Worm (Caenorhabditis elegans): ENCODE results near the gene srd-47.
"Not testable (repeated sequence)": the region's sequence is repeated elsewhere in the genome, so short reads cannot be mapped to it uniquely, and the experiment has no call there.

Gene srd-47

ce11 chrX:12296392-12296791 lies 37.0 kb upstream of the srd-47 start, which contains the start of gene W06D11.2:
Gene W06D11.2, minus strand, starts transcription at chrX:12296730.
- TF ChIP-seq lsy-12 (tag; optimal IDR thresholded peaks at IDR 0.05) = no peak
- TF ChIP-seq fkh-2 (tag; optimal IDR thresholded peaks at IDR 0.05) = no peak
- TF ChIP-seq nhr-23 (tag; optimal IDR thresholded peaks at IDR 0.05) = no peak
- TF ChIP-seq nhr-77 (tag; optimal IDR thresholded peaks at IDR 0.05) = no peak
- TF ChIP-seq ztf-11 (tag; optimal IDR thresholded peaks at IDR 0.05) = no peak

ce11 chrX:12298324-12298723 lies 35.1 kb upstream of the srd-47 start, which contains the start of gene W06D11.3:
Gene W06D11.3, plus strand, starts transcription at chrX:12298683.
- TF ChIP-seq ZK546.5 (tag; optimal IDR thresholded peaks at IDR 0.05) (no peak), eor-1 (tag; optimal IDR thresholded peaks at IDR 0.05) (no peak), fkh-10 (GFP tag; optimal IDR thresholded peaks at IDR 0.05) (no peak), lin-39 (tag; optimal IDR thresholded peaks at IDR 0.05) (no peak)

- TF ChIP-seq pha-4 (tag; optimal IDR thresholded peaks at IDR 0.05) (no peak), ztf-4 (tag; optimal IDR thresholded peaks at IDR 0.05) (no peak), zag-1 (tag; optimal IDR thresholded peaks at IDR 0.05) (no peak), egl-5 (tag; optimal IDR thresholded peaks at IDR 0.05) (no peak), lsy-12 (tag; optimal IDR thresholded peaks at IDR 0.05) (no peak), snpc-4 (tag; optimal IDR thresholded peaks at IDR 0.05) (no peak)
Observed at ce11 chrX:12299834-12300233, 33.6 kb upstream of the srd-47 start, which contains the start of gene W06D11.5. Gene W06D11.5, plus strand, starts transcription at chrX:12300134.

ce11 chrX:12302755-12303154 lies 30.7 kb upstream of the srd-47 start, which contains the start of gene dot-1.3:
Gene dot-1.3, minus strand, starts transcription at chrX:12302855.
- not testable (repeated sequence) for TF ChIP-seq hmg-11, lin-39, pha-4 (tag; optimal IDR thresholded peaks at IDR 0.05)

- TF ChIP-seq mdl-1 (tag; optimal IDR thresholded peaks at IDR 0.05) = no peak
- TF ChIP-seq nhr-11 (tag; optimal IDR thresholded peaks at IDR 0.05) = no peak
- no peak for TF ChIP-seq egl-5 (tag; optimal IDR thresholded peaks at IDR 0.05)
- no peak for TF ChIP-seq nhr-43 (tag; optimal IDR thresholded peaks at IDR 0.05; ENCODE audit: poor library complexity, severe bottlenecking)
- no peak for TF ChIP-seq unc-39 (tag; optimal IDR thresholded peaks at IDR 0.05)
- TF ChIP-seq pha-4 (tag; optimal IDR thresholded peaks at IDR 0.05) = no peak
- TF ChIP-seq unc-62 (GFP tag; optimal IDR thresholded peaks at IDR 0.05) = no peak
- TF ChIP-seq pqm-1 (tag; optimal IDR thresholded peaks at IDR 0.05) = no peak
- TF ChIP-seq ceh-28 (tag; optimal IDR thresholded peaks at IDR 0.05) = no peak
- no peak for TF ChIP-seq nhr-67 (tag; optimal IDR thresholded peaks at IDR 0.05)
- no peak for TF ChIP-seq sea-2 (GFP tag; optimal IDR thresholded peaks at IDR 0.05)
- no peak for TF ChIP-seq nhr-12 (tag; optimal IDR thresholded peaks at IDR 0.05)
- TF ChIP-seq nhr-76 (tag; optimal IDR thresholded peaks at IDR 0.05) = no peak
- no peak for TF ChIP-seq nhr-237 (tag; optimal IDR thresholded peaks at IDR 0.05)
- no peak for TF ChIP-seq nhr-23 (tag; optimal IDR thresholded peaks at IDR 0.05)
- TF ChIP-seq daf-12 (tag; optimal IDR thresholded peaks at IDR 0.05) = no peak
- no peak for TF ChIP-seq nhr-28 (tag; optimal IDR thresholded peaks at IDR 0.05)
- TF ChIP-seq egl-27 (tag; optimal IDR thresholded peaks at IDR 0.05) = no peak
- no peak for TF ChIP-seq snpc-4 (tag; optimal IDR thresholded peaks at IDR 0.05)
- no peak for TF ChIP-seq nhr-25 (tag; optimal IDR thresholded peaks at IDR 0.05)
Observed at ce11 chrX:12304231-12304630, 29.2 kb upstream of the srd-47 start.

ce11 chrX:12306565-12306964 lies 26.9 kb upstream of the srd-47 start, which contains the start of gene phf-32:
Gene phf-32, plus strand, starts transcription at chrX:12306865.
- TF ChIP-seq nhr-23 (tag; optimal IDR thresholded peaks at IDR 0.05) (no peak), R02D3.7 (tag; optimal IDR thresholded peaks at IDR 0.05) (no peak), zag-1 (tag; optimal IDR thresholded peaks at IDR 0.05) (no peak), ama-1 (optimal IDR thresholded peaks at IDR 0.05) (no peak), nhr-28 (tag; optimal IDR thresholded peaks at IDR 0.05) (no peak), egl-27 (tag; optimal IDR thresholded peaks at IDR 0.05) (no peak), egl-5 (tag; optimal IDR thresholded peaks at IDR 0.05) (no peak), lsy-12 (tag; optimal IDR thresholded peaks at IDR 0.05) (no peak), tbx-2 (tag; optimal IDR thresholded peaks at IDR 0.05) (no peak), ztf-11 (tag; optimal IDR thresholded peaks at IDR 0.05) (no peak), ceh-16 (tag; optimal IDR thresholded peaks at IDR 0.05) (no peak), lin-15B (tag; optimal IDR thresholded peaks at IDR 0.05) (no peak), mml-1 (tag; optimal IDR thresholded peaks at IDR 0.05) (no peak), fkh-10 (GFP tag; optimal IDR thresholded peaks at IDR 0.05) (no peak), nhr-12 (tag; optimal IDR thresholded peaks at IDR 0.05) (no peak), nhr-77 (tag; optimal IDR thresholded peaks at IDR 0.05) (no peak), fkh-2 (tag; optimal IDR thresholded peaks at IDR 0.05) (no peak), aly-2 (tag; optimal IDR thresholded peaks at IDR 0.05) (no peak), mdl-1 (tag; optimal IDR thresholded peaks at IDR 0.05) (no peak)
